Worm (Caenorhabditis elegans) whole organism, L1 larva: Measurements from ENCODE around the gene F44B9.9.
A peak's percentile ranks its signal among the peaks of the same experiment; 100 is the strongest.

ENCODE experiments used
- C04F5.9 ChIP-seq: sonication (generic microtip); optimal IDR thresholded peaks from 2 replicates; lab custom pipeline; 2016; ENCODE audit warnings: missing genetic modification characterization, missing compliant biosample characterization
- C16A3.4 ChIP-seq: fragments of 150-350 bp; optimal IDR thresholded peaks from 2 replicates; lab custom pipeline; 2014; ENCODE audit warnings: missing biosample characterization, missing genetic modification characterization
- F16B12.6 ChIP-seq: fragments of 150-350 bp; optimal IDR thresholded peaks from 2 replicates; lab custom pipeline; 2014; ENCODE audit warnings: missing biosample characterization, missing genetic modification characterization
- Y116A8C.19 ChIP-seq: sonication (generic microtip); optimal IDR thresholded peaks from 2 replicates; lab custom pipeline; 2016; ENCODE audit warnings: missing compliant biosample characterization, missing genetic modification characterization, borderline replicate concordance
- aha-1 ChIP-seq: fragments of 150-350 bp; optimal IDR thresholded peaks from 2 replicates; lab custom pipeline; 2014; ENCODE audit warnings: missing biosample characterization, missing genetic modification characterization
- alr-1 ChIP-seq: fragments of 200-800 bp; sonication (Bioruptor generic); optimal IDR thresholded peaks from 2 replicates; lab custom pipeline; 2018; ENCODE audit warnings: borderline replicate concordance, mild to moderate bottlenecking, missing genetic modification characterization, missing compliant biosample characterization
- ama-1 ChIP-seq: fragments of 150-350 bp; optimal IDR thresholded peaks from 2 replicates; lab custom pipeline; 2014
- ceh-63 ChIP-seq: fragments of 200-800 bp; sonication (Bioruptor generic); optimal IDR thresholded peaks from 2 replicates; lab custom pipeline; 2018; ENCODE audit warnings: mild to moderate bottlenecking, missing genetic modification characterization, missing compliant biosample characterization
- ceh-8 ChIP-seq: fragments of 200-800 bp; sonication (Bioruptor generic); optimal IDR thresholded peaks from 2 replicates; lab custom pipeline; 2018; ENCODE audit warnings: mild to moderate bottlenecking, missing genetic modification characterization, moderate library complexity, missing compliant biosample characterization
- ceh-90 ChIP-seq: sonication (generic microtip); optimal IDR thresholded peaks from 2 replicates; lab custom pipeline; 2016; ENCODE audit warnings: missing genetic modification characterization, missing compliant biosample characterization
- ces-1 ChIP-seq: fragments of 150-350 bp; optimal IDR thresholded peaks from 2 replicates; lab custom pipeline; 2014; ENCODE audit warnings: missing biosample characterization, missing genetic modification reagents, missing genetic modification characterization
- dsc-1 ChIP-seq: sonication (generic microtip); optimal IDR thresholded peaks from 2 replicates; lab custom pipeline; 2016; ENCODE audit warnings: mild to moderate bottlenecking, missing genetic modification characterization, missing compliant biosample characterization
- egl-13 ChIP-seq: sonication (generic microtip); optimal IDR thresholded peaks from 2 replicates; lab custom pipeline; 2016; ENCODE audit warnings: missing genotype, missing genetic modification reagents, missing genetic modification characterization, missing compliant biosample characterization
- egl-27 ChIP-seq, 2 experiments: fragments of 150-350 bp in 1 of 2; sonication (generic microtip); optimal IDR thresholded peaks; 3 replicates each; lab custom pipeline; 2017 to 2018; ENCODE audit warnings: missing biosample characterization in 2 of 2, missing genetic modification characterization in 2 of 2, missing genetic modification reagents in 2 of 2
- fkh-10 ChIP-seq: sonication (generic microtip); optimal IDR thresholded peaks from 2 replicates; lab custom pipeline; 2017; ENCODE audit warnings: missing biosample characterization, missing genetic modification reagents, missing genetic modification characterization
- fkh-4 ChIP-seq: sonication (generic microtip); optimal IDR thresholded peaks from 2 replicates; lab custom pipeline; 2016; ENCODE audit warnings: missing compliant biosample characterization, missing genetic modification characterization, borderline replicate concordance
- fkh-8 ChIP-seq: sonication (generic microtip); optimal IDR thresholded peaks from 2 replicates; lab custom pipeline; 2016; ENCODE audit warnings: mild to moderate bottlenecking, missing genetic modification characterization, missing compliant biosample characterization
- fos-1 ChIP-seq: fragments of 150-350 bp; optimal IDR thresholded peaks from 2 replicates; lab custom pipeline; 2014; ENCODE audit warnings: missing biosample characterization, missing genetic modification characterization
- grh-1 ChIP-seq: fragments of 200-800 bp; sonication (Bioruptor generic); IDR thresholded peaks from 2 replicates; pipeline ENCODE4 v1.3.6; 2022; ENCODE audit warnings: missing genetic modification reagents, missing genetic modification characterization, missing compliant biosample characterization
- hlh-4 ChIP-seq: sonication (generic microtip); optimal IDR thresholded peaks from 2 replicates; lab custom pipeline; 2016; ENCODE audit warnings: mild to moderate bottlenecking, missing genetic modification characterization, missing compliant biosample characterization
- hpl-2 ChIP-seq: fragments of 150-350 bp; optimal IDR thresholded peaks from 2 replicates; lab custom pipeline; 2014; ENCODE audit warnings: missing biosample characterization, missing genetic modification reagents, missing genetic modification characterization
- irx-1 ChIP-seq: sonication (generic microtip); optimal IDR thresholded peaks from 2 replicates; lab custom pipeline; 2016; ENCODE audit warnings: missing genetic modification characterization, missing compliant biosample characterization
- isw-1 ChIP-seq: fragments of 200-800 bp; sonication (Bioruptor generic); IDR thresholded peaks from 2 replicates; pipeline ENCODE4 v1.3.6; 2022; ENCODE audit warnings: missing genetic modification characterization, missing compliant biosample characterization
- jun-1 ChIP-seq: fragments of 150-350 bp; optimal IDR thresholded peaks from 2 replicates; lab custom pipeline; 2014; ENCODE audit warnings: missing biosample characterization, missing genetic modification reagents, missing genetic modification characterization
- lin-13 ChIP-seq: fragments of 150-350 bp; optimal IDR thresholded peaks from 2 replicates; lab custom pipeline; 2014; ENCODE audit warnings: missing biosample characterization, missing genetic modification reagents, missing genetic modification characterization
- lin-14 ChIP-seq: fragments of 200-800 bp; sonication (Bioruptor generic); optimal IDR thresholded peaks from 2 replicates; lab custom pipeline; 2018; ENCODE audit warnings: mild to moderate bottlenecking, missing genetic modification characterization, moderate library complexity, missing compliant biosample characterization
- lin-39 ChIP-seq: fragments of 150-350 bp; optimal IDR thresholded peaks from 2 replicates; lab custom pipeline; 2014; ENCODE audit warnings: missing biosample characterization, missing genetic modification reagents, missing genetic modification characterization
- lir-3 ChIP-seq: sonication (generic microtip); optimal IDR thresholded peaks from 2 replicates; lab custom pipeline; 2016; ENCODE audit warnings: mild to moderate bottlenecking, missing genetic modification characterization, moderate library complexity, missing compliant biosample characterization; ENCODE audit not compliant: poor library complexity
- mdl-1 ChIP-seq, 2 experiments: fragments of 150-350 bp; optimal IDR thresholded peaks; 2 replicates each; lab custom pipeline; 2014 to 2017; ENCODE audit warnings: missing biosample characterization in 2 of 2, missing genetic modification characterization in 2 of 2, inconsistent platforms in 1 of 2
- mep-1 ChIP-seq: fragments of 150-350 bp; optimal IDR thresholded peaks from 2 replicates; lab custom pipeline; 2014; ENCODE audit warnings: missing biosample characterization, missing genetic modification characterization
- nhr-12 ChIP-seq: sonication (generic microtip); optimal IDR thresholded peaks from 2 replicates; lab custom pipeline; 2017; ENCODE audit warnings: missing biosample characterization, missing genetic modification characterization
- nhr-20 ChIP-seq: sonication (generic microtip); optimal IDR thresholded peaks from 2 replicates; lab custom pipeline; 2016; ENCODE audit warnings: mild to moderate bottlenecking, missing genetic modification characterization, missing compliant biosample characterization
- nhr-71 ChIP-seq: sonication (generic microtip); optimal IDR thresholded peaks from 2 replicates; lab custom pipeline; 2016; ENCODE audit warnings: mild to moderate bottlenecking, missing genetic modification characterization, moderate library complexity, missing compliant biosample characterization
- nhr-84 ChIP-seq: sonication (generic microtip); optimal IDR thresholded peaks from 2 replicates; lab custom pipeline; 2017; ENCODE audit warnings: missing biosample characterization, missing genetic modification characterization
- nhr-90 ChIP-seq: sonication (generic microtip); optimal IDR thresholded peaks from 2 replicates; lab custom pipeline; 2016; ENCODE audit warnings: mild to moderate bottlenecking, missing genetic modification characterization, missing compliant biosample characterization; ENCODE audit not compliant: poor library complexity
- pag-3 ChIP-seq: sonication (generic microtip); optimal IDR thresholded peaks from 2 replicates; lab custom pipeline; 2017; ENCODE audit warnings: missing genetic modification characterization, mild to moderate bottlenecking, missing compliant biosample characterization, antibody characterized with exemption, borderline replicate concordance; ENCODE audit not compliant: insufficient read depth
- pqm-1 ChIP-seq: sonication (generic microtip); optimal IDR thresholded peaks from 3 replicates; lab custom pipeline; 2017; ENCODE audit warnings: missing biosample characterization, missing genetic modification characterization
- rnt-1 ChIP-seq: sonication (generic microtip); optimal IDR thresholded peaks from 2 replicates; lab custom pipeline; 2016; ENCODE audit warnings: mild to moderate bottlenecking, missing genetic modification characterization, moderate library complexity, missing compliant biosample characterization
- skn-1 ChIP-seq: fragments of 150-350 bp; optimal IDR thresholded peaks from 2 replicates; lab custom pipeline; 2014; ENCODE audit warnings: missing biosample characterization, missing genetic modification characterization
- snpc-4 ChIP-seq: fragments of 150-350 bp; optimal IDR thresholded peaks from 2 replicates; lab custom pipeline; 2014; ENCODE audit warnings: missing biosample characterization, missing genetic modification characterization
- snu-23 ChIP-seq: sonication (generic microtip); optimal IDR thresholded peaks from 2 replicates; lab custom pipeline; 2016; ENCODE audit warnings: missing genetic modification characterization, missing compliant biosample characterization
- sptf-1 ChIP-seq: fragments of 150-350 bp; optimal IDR thresholded peaks from 2 replicates; lab custom pipeline; 2014; ENCODE audit warnings: missing biosample characterization, missing genetic modification characterization
- sup-37 ChIP-seq: fragments of 200-800 bp; sonication (Bioruptor generic); optimal IDR thresholded peaks from 2 replicates; lab custom pipeline; 2018; ENCODE audit warnings: mild to moderate bottlenecking, missing genetic modification characterization, missing compliant biosample characterization
- swsn-7 ChIP-seq: sonication (generic microtip); optimal IDR thresholded peaks from 2 replicates; lab custom pipeline; 2016; ENCODE audit warnings: missing genetic modification characterization, missing compliant biosample characterization
- tbx-2 ChIP-seq: sonication (generic microtip); optimal IDR thresholded peaks from 2 replicates; lab custom pipeline; 2016; ENCODE audit warnings: missing genetic modification characterization, missing compliant biosample characterization
- unc-130 ChIP-seq: fragments of 150-350 bp; optimal IDR thresholded peaks from 2 replicates; lab custom pipeline; 2017; ENCODE audit warnings: missing biosample characterization, missing genetic modification characterization, inconsistent platforms
- unc-30 ChIP-seq: sonication (generic microtip); optimal IDR thresholded peaks from 2 replicates; lab custom pipeline; 2017; ENCODE audit warnings: missing biosample characterization, missing genetic modification characterization
- unc-62 ChIP-seq: fragments of 150-350 bp; optimal IDR thresholded peaks from 2 replicates; lab custom pipeline; 2014; ENCODE audit warnings: missing biosample characterization, missing genetic modification reagents, missing genetic modification characterization
- unc-98 ChIP-seq: fragments of 200-800 bp; sonication (Bioruptor generic); IDR thresholded peaks from 2 replicates; pipeline ENCODE4 v1.3.6; 2022; ENCODE audit warnings: missing genetic modification characterization, missing compliant biosample characterization
- vab-15 ChIP-seq: sonication (generic microtip); optimal IDR thresholded peaks from 2 replicates; lab custom pipeline; 2017; ENCODE audit warnings: missing genotype, mild to moderate bottlenecking, missing genetic modification characterization, missing compliant biosample characterization
- zip-4 ChIP-seq: fragments of 200-800 bp; sonication (Bioruptor generic); optimal IDR thresholded peaks from 2 replicates; lab custom pipeline; 2018; ENCODE audit warnings: mild to moderate bottlenecking, missing genetic modification characterization, moderate library complexity, missing compliant biosample characterization
- ztf-11 ChIP-seq, 2 experiments: sonication (generic microtip); optimal IDR thresholded peaks; 2 replicates each; lab custom pipeline; 2016 to 2017; ENCODE audit warnings: missing genetic modification characterization in 2 of 2, missing biosample characterization in 1 of 2, missing compliant biosample characterization in 1 of 2
- ztf-4 ChIP-seq: fragments of 150-350 bp; optimal IDR thresholded peaks from 2 replicates; lab custom pipeline; 2014; ENCODE audit warnings: missing biosample characterization, missing genetic modification characterization

Gene F44B9.9

DNA sequence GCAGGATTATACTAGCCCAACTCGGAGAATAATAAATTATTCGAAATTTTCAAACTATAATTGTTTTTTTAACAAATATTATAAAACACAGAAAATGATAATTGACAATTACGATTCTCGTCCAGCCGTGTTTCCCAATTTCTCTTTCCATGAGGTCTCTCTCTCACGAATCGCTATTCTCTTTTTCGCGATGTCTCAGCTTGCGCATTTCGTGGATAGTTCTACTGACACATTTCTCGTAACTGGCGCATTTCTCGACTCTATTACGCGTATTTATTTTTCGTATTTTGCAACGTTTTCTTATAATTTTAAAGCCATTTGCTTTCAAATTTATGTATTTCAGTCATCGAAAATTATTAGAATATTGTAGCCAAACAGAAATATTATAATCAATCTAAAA lies 12.9 kb upstream of the F44B9.9 start (continued):
- TF ChIP-seq vab-15 (tag; lab: Kevin White, UChicago) (peak; percentile 99), aha-1 (tag; lab: Kevin White, UChicago) (peak; percentile 54), nhr-20 (tag; lab: Kevin White, UChicago) (peak; percentile 97), nhr-90 (tag; lab: Kevin White, UChicago) (peak; percentile 96), ceh-63 (GFP tag; lab: Kevin White, UChicago) (peak; percentile 95), fkh-8 (tag; lab: Kevin White, UChicago) (peak; percentile 99), pag-3 (tag; lab: Kevin White, UChicago) (no peak), ces-1 (GFP tag; lab: Kevin White, UChicago) (peak; percentile 92), skn-1 (tag; lab: Kevin White, UChicago) (peak; percentile 97), nhr-84 (tag; lab: Kevin White, UChicago) (no peak), irx-1 (tag; lab: Kevin White, UChicago) (peak; percentile 69), ztf-4 (tag; lab: Kevin White, UChicago) (peak; percentile 87), nhr-71 (tag; lab: Kevin White, UChicago) (peak; percentile 98), fkh-10 (GFP tag; lab: Kevin White, UChicago) (peak; percentile 99), zip-4 (peak; percentile 49), lin-13 (GFP tag; lab: Kevin White, UChicago) (peak; percentile 98), egl-27 (tag; optimal IDR thresholded peaks at IDR 0.05; lab: Kevin White, UChicago) (peak; percentile 83 to 97), ceh-90 (tag; lab: Kevin White, UChicago) (peak; percentile 45), alr-1 (tag; lab: Kevin White, UChicago) (no peak), snpc-4 (tag; lab: Kevin White, UChicago) (peak; percentile 79), sptf-1 (tag; lab: Kevin White, UChicago) (no peak), unc-30 (no peak), swsn-7 (peak; percentile 95), dsc-1 (tag; lab: Kevin White, UChicago) (peak; percentile 97), lin-39 (tag; lab: Kevin White, UChicago) (peak; percentile 69), Y116A8C.19 (tag; lab: Kevin White, UChicago) (peak; percentile 31), egl-13 (tag; lab: Kevin White, UChicago) (peak; percentile 86), unc-98 (peak; percentile 86), sup-37 (GFP tag; lab: Kevin White, UChicago) (peak; percentile 39), mdl-1 (tag; optimal IDR thresholded peaks at IDR 0.05; lab: Kevin White, UChicago) (peak in 1 of 2 experiments; percentile 91), C04F5.9 (tag; lab: Kevin White, UChicago) (peak; percentile 91), snu-23 (GFP tag; lab: Kevin White, UChicago) (peak; percentile 99), F16B12.6 (tag; lab: Kevin White, UChicago) (peak; percentile 80), mep-1 (tag; lab: Kevin White, UChicago) (peak; percentile 98), nhr-12 (no peak), jun-1 (tag; lab: Kevin White, UChicago) (peak; percentile 97), lin-14 (GFP tag; lab: Kevin White, UChicago) (peak; percentile 98), tbx-2 (tag; lab: Kevin White, UChicago) (peak; percentile 95), isw-1 (peak; percentile 96), grh-1 (GFP tag; lab: Robert Waterston, UW) (peak; percentile 75), ceh-8 (GFP tag; lab: Kevin White, UChicago) (peak; percentile 80), rnt-1 (peak; percentile 99), fkh-4 (peak; percentile 79), unc-130 (peak; percentile 98), hpl-2 (peak; percentile 96), ztf-11 (tag; optimal IDR thresholded peaks at IDR 0.05; lab: Kevin White, UChicago) (peak in 1 of 2 experiments; percentile 93), hlh-4 (no peak), C16A3.4 (tag; lab: Kevin White, UChicago) (peak; percentile 100), ama-1 (lab: Kevin White, UChicago) (no peak), pqm-1 (tag; lab: Kevin White, UChicago) (peak; percentile 60), unc-62 (GFP tag; lab: Kevin White, UChicago) (peak; percentile 50), fos-1 (tag; lab: Kevin White, UChicago) (peak; percentile 98), lir-3 (peak; percentile 97)
